Worm (Caenorhabditis elegans): Measurements from ENCODE around the gene ptp-2.

Gene ptp-2

DNA sequence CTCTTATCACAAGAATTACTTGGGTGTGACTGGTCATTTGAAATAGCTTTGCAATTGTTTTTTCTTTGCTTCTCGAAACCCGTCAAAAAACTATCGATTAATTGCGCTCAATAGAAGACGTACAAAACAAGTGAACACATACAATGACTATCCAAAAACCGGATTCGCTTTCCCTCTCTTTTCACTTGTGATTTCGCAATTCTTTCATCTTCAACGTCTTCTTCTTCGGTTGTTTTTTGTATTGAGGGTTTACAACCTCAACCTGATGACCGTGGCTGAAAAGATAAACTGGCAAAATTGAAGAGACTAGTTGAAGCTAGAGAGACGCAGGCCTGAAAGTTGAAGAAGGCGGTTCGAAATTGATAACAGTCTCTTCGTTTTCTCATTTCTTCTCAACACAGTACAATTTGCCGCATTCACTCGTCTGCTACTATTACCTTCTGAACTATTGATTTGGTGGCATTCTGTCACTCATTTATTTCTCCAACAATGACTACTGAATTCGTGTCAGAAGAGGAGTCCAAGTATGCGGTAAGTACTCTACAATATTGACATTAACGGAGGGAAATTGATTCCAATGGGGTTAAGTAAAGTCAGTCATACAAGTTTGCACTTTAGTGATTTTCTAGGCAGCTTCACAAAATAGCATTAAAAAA is 32.4 kb upstream of the ptp-2 start (continued):
- TF ChIP-seq zip-2 (tag; optimal IDR thresholded peaks at IDR 0.05) (no peak), hmg-1.1 (GFP tag; IDR thresholded peaks at IDR 0.05) (no peak), jun-1 (tag; optimal IDR thresholded peaks at IDR 0.05) (no peak), tra-1 (GFP tag; IDR thresholded peaks at IDR 0.05) (no peak), mdl-1 (tag; optimal IDR thresholded peaks at IDR 0.05) (peak in 1 of 2 experiments; percentile 25), skn-1 (tag; optimal IDR thresholded peaks at IDR 0.05) (no peak), dve-1 (tag; optimal IDR thresholded peaks at IDR 0.05; ENCODE audit: insufficient read depth) (peak; percentile 71), lsy-2 (tag; optimal IDR thresholded peaks at IDR 0.05) (peak; percentile 21 to 32), dmd-6 (GFP tag; IDR thresholded peaks at IDR 0.05) (peak; percentile 36; the same call in 1 of the 2 replicates), mxl-2 (GFP tag; conservative IDR thresholded peaks at IDR 0.05) (no peak), ZK337.2 (GFP tag; IDR thresholded peaks at IDR 0.05) (no peak), fos-1 (tag; optimal IDR thresholded peaks at IDR 0.05) (no peak), hlh-11 (tag; optimal IDR thresholded peaks at IDR 0.05) (peak; percentile 69), dmd-9 (GFP tag; IDR thresholded peaks at IDR 0.05) (no peak), duxl-1 (tag; optimal IDR thresholded peaks at IDR 0.05; ENCODE audit: poor library complexity) (no peak), zip-11 (GFP tag; IDR thresholded peaks at IDR 0.05) (no peak), nhr-102 (tag; optimal IDR thresholded peaks at IDR 0.05) (peak; percentile 4), ceh-44 (GFP tag; IDR thresholded peaks at IDR 0.05) (no peak), aha-1 (tag) (peak; percentile 70), madf-9 (GFP tag; conservative IDR thresholded peaks at IDR 0.05) (no peak), F49E8.2 (tag; optimal IDR thresholded peaks at IDR 0.05; ENCODE audit: borderline replicate concordance) (no peak), daf-16 (GFP tag; optimal IDR thresholded peaks at IDR 0.05) (no peak), daf-16 (tag; optimal IDR thresholded peaks at IDR 0.05) (peak; percentile 36)

DNA sequence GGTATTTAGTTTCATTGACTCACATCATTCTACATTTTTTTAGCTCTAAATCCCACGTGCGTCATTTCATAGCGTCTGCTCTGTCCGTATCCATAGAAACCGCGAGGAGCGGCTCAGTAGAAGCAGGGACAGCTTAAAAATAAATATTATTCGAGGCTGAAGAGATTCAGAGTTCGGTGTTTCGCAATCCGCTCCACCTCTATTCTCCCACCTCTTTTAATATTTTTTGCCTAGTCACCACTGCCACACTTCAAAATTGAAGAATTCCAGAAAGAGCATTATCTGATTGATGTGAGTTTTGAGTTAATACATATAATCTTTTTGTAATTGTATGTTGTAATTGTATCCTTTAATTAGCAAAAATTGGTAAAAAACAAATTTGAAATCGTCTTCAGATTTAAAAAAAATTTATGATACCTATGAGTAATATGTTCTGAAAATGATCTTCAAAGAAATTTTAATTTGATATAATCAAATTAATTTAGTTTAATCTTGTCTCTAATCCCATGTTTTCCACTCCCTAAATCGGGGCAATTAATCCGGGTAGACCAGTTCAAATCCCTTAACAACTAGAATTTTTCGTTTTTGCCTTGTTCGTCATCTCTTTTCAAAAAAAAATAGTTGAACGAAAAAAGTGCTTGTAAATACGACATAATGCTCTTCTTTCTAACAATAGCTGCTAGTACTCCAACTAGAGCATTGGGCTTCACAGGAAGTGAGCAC is 28.9 kb upstream of the ptp-2 start:
- no peak for TF ChIP-seq cey-2 (tag; optimal IDR thresholded peaks at IDR 0.05; ENCODE audit: borderline replicate concordance, insufficient read depth)
- TF ChIP-seq tra-1 (GFP tag; IDR thresholded peaks at IDR 0.05) = no peak
- 0 out of 2 replicates have a peak, but pooled peaks have one; percentile 24 for TF ChIP-seq egl-43 (GFP tag; IDR thresholded peaks at IDR 0.05)

DNA sequence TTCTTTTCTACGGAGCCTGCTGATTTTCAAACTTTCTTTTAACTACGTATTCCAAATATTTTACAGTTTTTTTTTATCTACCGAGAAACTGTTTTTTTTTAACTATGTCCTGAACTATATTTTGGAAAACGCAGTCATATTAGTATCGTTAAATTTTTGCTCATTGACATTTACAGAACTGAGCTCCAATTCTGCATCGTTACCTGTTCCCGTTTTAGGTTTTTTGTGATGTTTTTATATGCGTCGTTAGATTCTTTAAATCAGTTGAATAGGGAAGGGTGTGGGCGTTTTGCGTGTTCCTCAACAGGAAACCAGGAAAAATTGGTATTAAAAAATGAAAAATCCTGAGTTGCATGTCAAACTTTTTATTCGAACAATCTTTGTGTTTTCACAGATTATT is 25.6 kb upstream of the ptp-2 start:
- TF ChIP-seq zfp-3 (GFP tag; conservative IDR thresholded peaks at IDR 0.05) (peak; percentile 82; the same call in 1 of the 2 replicates), spr-1 (tag; optimal IDR thresholded peaks at IDR 0.05) (no peak), daf-19 (GFP tag; conservative IDR thresholded peaks at IDR 0.05) (no peak), fkh-10 (GFP tag; optimal IDR thresholded peaks at IDR 0.05) (no peak), unc-62 (GFP tag; optimal IDR thresholded peaks at IDR 0.05 in 1 of 2) (peak in 1 of 2 experiments; percentile 85), unc-62 (tag; optimal IDR thresholded peaks at IDR 0.05) (no peak)

DNA sequence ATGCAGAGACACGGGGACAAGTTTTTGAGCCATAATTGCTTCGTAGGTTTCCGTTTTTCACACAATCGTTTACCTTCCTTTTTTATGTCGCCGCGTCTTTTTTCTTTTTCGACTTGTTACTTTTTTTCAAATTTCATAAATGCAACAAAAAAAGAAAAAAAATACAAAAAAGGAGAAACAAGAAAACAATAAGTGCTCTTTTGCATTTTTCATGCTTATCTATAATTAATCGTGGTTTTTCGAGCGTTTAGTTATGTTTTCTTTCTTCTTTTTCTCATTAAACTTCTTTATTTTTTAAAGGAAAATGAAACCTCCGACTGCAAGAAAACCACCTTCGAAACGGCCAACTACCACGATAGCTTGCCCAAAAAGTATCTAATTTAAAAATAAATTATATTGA is 22.6 kb upstream of the ptp-2 start, which contains the start of gene F59G1.4:
TSS of gene F59G1.4 (plus strand) at position 301 of the 400 bp plus-strand sequence.
- TF ChIP-seq tra-1 (GFP tag; IDR thresholded peaks at IDR 0.05) (no peak), lin-39 (tag; optimal IDR thresholded peaks at IDR 0.05) (no peak), nhr-111 (GFP tag; optimal IDR thresholded peaks at IDR 0.05) (no peak), hmg-1.1 (GFP tag; IDR thresholded peaks at IDR 0.05) (no peak), lin-13 (GFP tag; optimal IDR thresholded peaks at IDR 0.05) (no peak), Y48G9A.11 (GFP tag; IDR thresholded peaks at IDR 0.05) (no peak), ztf-7 (tag; optimal IDR thresholded peaks at IDR 0.05) (no peak), vab-7 (GFP tag; IDR thresholded peaks at IDR 0.05) (no peak), nhr-28 (tag; optimal IDR thresholded peaks at IDR 0.05) (no peak), mxl-3 (GFP tag; optimal IDR thresholded peaks at IDR 0.05) (no peak)
